Worm (Caenorhabditis elegans): Measurements from ENCODE around the gene B0218.5.
A peak's percentile ranks its signal among the peaks of the same experiment; 100 is the strongest.

The B0218.5 gene

DNA sequence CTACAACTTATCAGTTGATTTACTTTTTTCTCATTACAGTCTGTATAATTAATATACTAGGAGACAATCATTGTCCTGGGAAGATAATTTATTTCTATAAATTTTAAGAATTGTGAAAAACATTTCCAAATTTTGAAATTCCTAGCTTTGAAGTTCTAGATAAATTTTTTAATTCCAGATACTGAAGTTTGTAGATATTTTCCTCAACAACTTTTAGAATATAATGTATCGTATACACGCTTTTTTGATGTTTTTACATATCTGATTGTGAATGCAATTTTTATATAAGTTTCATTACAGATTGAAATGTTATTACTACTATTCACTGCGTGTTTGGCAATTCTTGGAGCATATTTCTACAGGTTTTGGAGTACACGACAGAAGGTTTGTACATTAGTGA lies 4.9 kb downstream of the B0218.5 start, which contains the start of gene faah-2:
TSS of gene faah-2 (plus strand) at position 301 of the 400 bp plus-strand sequence.
- TF ChIP-seq hlh-1 (tag; optimal IDR thresholded peaks at IDR 0.05) (no peak), ceh-83 (GFP tag; optimal IDR thresholded peaks at IDR 0.05) (no peak), bed-3 (GFP tag; optimal IDR thresholded peaks at IDR 0.05) (no peak), sem-2 (GFP tag; optimal IDR thresholded peaks at IDR 0.05) (no peak), sptf-1 (tag; optimal IDR thresholded peaks at IDR 0.05) (no peak), ham-2 (GFP tag; optimal IDR thresholded peaks at IDR 0.05) (no peak), cnd-1 (tag; optimal IDR thresholded peaks at IDR 0.05) (no peak), lin-13 (tag; optimal IDR thresholded peaks at IDR 0.05) (no peak)

DNA sequence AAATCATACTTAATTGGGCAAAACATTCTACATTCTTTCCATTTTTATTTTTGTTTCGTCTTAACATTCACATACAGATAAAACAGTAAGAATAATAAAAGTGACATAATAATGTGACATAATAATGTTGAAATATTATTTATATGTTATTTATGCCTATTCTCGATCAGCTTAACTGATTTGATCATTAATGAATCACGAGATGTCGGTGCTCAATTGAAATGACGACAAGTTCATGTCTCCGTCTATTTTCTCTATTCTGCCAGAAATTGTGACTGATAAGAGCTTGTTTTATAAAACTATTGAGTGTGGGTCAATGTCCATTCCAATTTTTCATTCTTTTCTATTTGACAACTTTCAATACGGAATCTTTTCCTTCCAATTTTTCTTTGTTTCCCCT lies 5.3 kb downstream of the B0218.5 start:
- no peak for TF ChIP-seq zip-8 (tag; optimal IDR thresholded peaks at IDR 0.05)
- TF ChIP-seq elt-1 (tag; optimal IDR thresholded peaks at IDR 0.05; ENCODE audit: borderline replicate concordance, insufficient read depth) = no peak

DNA sequence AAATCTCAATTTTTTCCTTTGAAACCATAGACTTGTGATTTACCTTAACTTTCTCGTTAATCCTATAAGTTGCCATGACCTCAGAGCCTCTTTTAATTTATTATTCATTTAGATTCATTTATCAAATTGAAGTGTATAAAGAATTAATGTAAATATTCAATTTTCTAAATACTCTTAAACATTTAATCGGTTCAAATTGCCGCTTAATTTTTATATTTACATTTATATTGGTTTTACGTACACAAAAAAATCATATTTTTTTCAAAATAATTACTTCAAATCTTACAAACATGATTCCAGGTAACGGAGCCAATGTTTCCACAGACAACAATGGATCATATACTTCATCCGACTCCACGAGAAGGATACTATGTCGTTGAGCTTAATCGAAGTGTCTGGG lies 8.6 kb downstream of the B0218.5 start, which contains the start of gene pmk-1:
TSS of gene pmk-1 (plus strand) at position 301 of the 400 bp plus-strand sequence.
- TF ChIP-seq lin-32 (GFP tag; optimal IDR thresholded peaks at IDR 0.05) = no peak
- no peak for TF ChIP-seq blmp-1 (tag; optimal IDR thresholded peaks at IDR 0.05)
- TF ChIP-seq ces-1 (GFP tag; optimal IDR thresholded peaks at IDR 0.05) = no peak
- no peak for TF ChIP-seq nhr-28 (tag; optimal IDR thresholded peaks at IDR 0.05)
- TF ChIP-seq ceh-39 (tag; optimal IDR thresholded peaks at IDR 0.05) = no peak
- no peak for TF ChIP-seq lsy-2 (tag; optimal IDR thresholded peaks at IDR 0.05)
- no peak for TF ChIP-seq bed-3 (GFP tag; optimal IDR thresholded peaks at IDR 0.05)
- TF ChIP-seq unc-120 (tag; optimal IDR thresholded peaks at IDR 0.05; ENCODE audit: poor library complexity, severe bottlenecking) = no peak
- no peak for TF ChIP-seq mls-2 (tag; optimal IDR thresholded peaks at IDR 0.05)
- no peak for TF ChIP-seq elt-1 (tag; optimal IDR thresholded peaks at IDR 0.05; ENCODE audit: borderline replicate concordance, insufficient read depth)
- TF ChIP-seq cnd-1 (tag; optimal IDR thresholded peaks at IDR 0.05) = no peak
- TF ChIP-seq ceh-43 (GFP tag; optimal IDR thresholded peaks at IDR 0.05) = no peak
- no peak for TF ChIP-seq lin-13 (tag; optimal IDR thresholded peaks at IDR 0.05)
- no peak for TF ChIP-seq unc-62 (GFP tag; optimal IDR thresholded peaks at IDR 0.05)
- TF ChIP-seq ztf-11 (tag; optimal IDR thresholded peaks at IDR 0.05) = no peak
- no peak for TF ChIP-seq nhr-237 (tag; optimal IDR thresholded peaks at IDR 0.05)
- no peak for TF ChIP-seq hlh-1 (tag; optimal IDR thresholded peaks at IDR 0.05)
- TF ChIP-seq nhr-12 (tag; optimal IDR thresholded peaks at IDR 0.05) = no peak

DNA sequence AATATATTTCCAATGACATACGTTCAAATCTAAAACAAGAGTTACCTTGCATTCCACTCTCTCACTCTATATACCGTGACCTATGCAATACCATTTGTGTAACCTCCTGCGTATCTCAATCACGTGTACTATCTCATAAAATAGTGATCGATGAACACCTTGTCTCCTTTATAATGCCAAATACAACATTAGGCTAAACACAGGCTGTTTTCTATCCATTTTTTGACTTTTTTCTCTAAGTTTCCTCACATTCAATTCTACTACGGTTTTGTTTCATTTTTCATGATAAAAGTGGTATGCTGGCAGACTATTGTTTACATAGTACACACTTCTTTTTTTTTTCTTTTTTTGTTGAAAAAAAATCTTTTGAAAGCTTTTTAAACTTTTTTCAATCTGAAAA lies 10.8 kb downstream of the B0218.5 start:
- no peak for TF ChIP-seq elt-1 (tag; optimal IDR thresholded peaks at IDR 0.05; ENCODE audit: borderline replicate concordance, insufficient read depth)
- peak; percentile 83 for TF ChIP-seq ceh-39 (tag; optimal IDR thresholded peaks at IDR 0.05)

DNA sequence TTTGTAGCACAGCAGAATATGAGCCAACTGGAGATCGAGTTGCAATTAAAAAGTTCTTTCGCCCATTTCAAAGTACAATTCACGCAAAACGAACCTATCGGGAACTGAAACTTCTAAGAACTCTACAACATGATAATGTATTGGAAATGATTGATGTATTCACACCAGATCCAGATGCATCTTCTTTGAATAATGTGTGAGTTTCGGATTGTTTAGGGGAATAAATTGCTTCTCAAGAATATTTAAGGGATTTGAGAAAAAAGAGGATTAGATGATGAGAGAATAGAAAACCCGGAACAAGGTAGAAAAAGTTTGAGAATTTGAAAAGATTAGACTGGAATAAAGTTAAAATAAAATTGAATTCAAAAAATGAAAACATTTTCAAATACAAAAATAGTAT lies 12.7 kb downstream of the B0218.5 start:
- TF ChIP-seq tbx-8 (GFP tag; optimal IDR thresholded peaks at IDR 0.05) = no peak
- no peak for TF ChIP-seq unc-120 (tag; optimal IDR thresholded peaks at IDR 0.05; ENCODE audit: poor library complexity, severe bottlenecking)
- no peak for TF ChIP-seq mab-5 (tag; optimal IDR thresholded peaks at IDR 0.05)
- TF ChIP-seq sem-2 (GFP tag; optimal IDR thresholded peaks at IDR 0.05) = no peak
- TF ChIP-seq drap-1 (GFP tag; optimal IDR thresholded peaks at IDR 0.05) = no peak
- no peak for TF ChIP-seq unc-39 (tag; optimal IDR thresholded peaks at IDR 0.05)

DNA sequence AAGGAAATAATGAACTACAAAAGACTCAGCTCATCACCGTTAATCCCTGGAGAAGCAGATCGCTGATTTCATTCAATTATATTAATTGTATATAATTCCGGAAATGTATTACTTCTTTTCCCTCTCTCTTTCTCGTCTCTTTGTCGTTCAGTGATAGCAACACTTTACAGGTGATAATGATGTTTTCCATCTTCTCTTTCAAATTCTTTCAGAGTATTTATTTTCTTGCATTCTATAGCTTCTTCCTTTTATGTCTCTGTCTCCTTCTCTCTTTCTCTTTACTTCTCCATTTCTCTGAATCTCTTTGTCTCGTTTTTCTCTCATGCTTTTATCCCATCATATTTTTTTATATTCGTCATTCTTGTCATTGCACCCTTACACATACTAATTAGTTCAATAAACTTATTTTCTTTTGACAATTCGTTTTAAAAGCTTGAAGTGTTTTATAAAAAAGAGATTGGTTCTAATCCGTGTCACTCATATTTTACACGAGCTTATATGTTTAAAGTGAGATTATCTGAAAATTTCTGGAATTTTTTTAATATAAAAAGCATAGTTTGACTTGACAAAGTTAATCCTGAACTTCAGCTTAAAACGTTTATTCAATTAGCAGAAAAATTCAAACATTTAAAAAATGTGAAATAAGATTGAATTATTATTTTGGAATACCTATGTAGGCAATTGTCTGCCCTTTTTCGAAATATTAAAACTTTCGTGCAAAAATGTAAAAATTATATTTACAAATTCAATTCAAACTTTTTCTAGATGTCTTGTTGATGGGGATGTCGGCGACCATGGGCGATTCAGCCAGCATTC lies 14.1 kb downstream of the B0218.5 start, which contains the start of gene pmk-2:
TSS of gene pmk-2 (plus strand) at position 766 of the 816 bp plus-strand sequence.
- TF ChIP-seq blmp-1 (tag; optimal IDR thresholded peaks at IDR 0.05) (no peak), ces-1 (GFP tag; optimal IDR thresholded peaks at IDR 0.05) (peak; percentile 69), sem-2 (GFP tag; optimal IDR thresholded peaks at IDR 0.05) (no peak), elt-3 (tag; optimal IDR thresholded peaks at IDR 0.05) (no peak), ceh-83 (GFP tag; optimal IDR thresholded peaks at IDR 0.05) (no peak)
